Fruit fly (Drosophila melanogaster) Kc167 (cell line): Measurements from ENCODE around the gene ihog.

Source experiments
- Myc ChIP-seq: fragments of >200 bp; optimal IDR thresholded peaks from 2 replicates; lab custom pipeline; 2017; ENCODE audit warnings: missing external identifiers
- Sin3A ChIP-seq: fragments of >200 bp; optimal IDR thresholded peaks from 2 replicates; lab custom pipeline; 2018; ENCODE audit warnings: missing external identifiers
- insv ChIP-seq: fragments of >200 bp; optimal IDR thresholded peaks from 3 replicates; lab custom pipeline; 2018; ENCODE audit warnings: missing external identifiers
- psq ChIP-seq: fragments of >200 bp; optimal IDR thresholded peaks from 2 replicates; lab custom pipeline; 2017; ENCODE audit warnings: missing external identifiers
- ttk ChIP-seq: sonication (Bioruptor generic); optimal IDR thresholded peaks from 2 replicates; lab custom pipeline; 2017; ENCODE audit warnings: missing external identifiers

DNA sequence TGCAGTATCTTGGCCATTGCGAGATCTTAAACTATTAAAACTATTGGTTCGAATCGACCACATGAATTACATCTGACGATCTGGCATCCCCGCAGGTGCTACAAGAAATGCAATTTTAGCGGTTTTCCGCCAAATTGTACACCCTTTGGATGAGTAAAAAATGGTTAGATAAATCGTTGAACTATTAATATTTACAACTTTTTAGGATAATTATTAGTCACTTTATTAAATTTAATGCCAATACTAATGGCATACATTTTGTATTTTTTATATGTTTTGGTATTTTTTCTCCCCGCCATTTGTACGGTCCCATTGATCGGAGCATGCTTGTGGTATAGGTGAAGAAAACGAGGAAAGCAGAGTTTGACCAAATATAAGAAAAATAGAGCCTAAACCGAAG lies 40.8 kb downstream of the ihog start, which contains the start of the genes Polr1F and Rat1:
- TF ChIP-seq ttk = no peak
- TF ChIP-seq insv = no peak
- no peak for TF ChIP-seq psq (lab: Kevin White, UChicago)
- TF ChIP-seq Sin3A (lab: Kevin White, UChicago) = no peak
- TF ChIP-seq Myc = no peak
